Worm (Caenorhabditis elegans) whole organism, early embryonic: ENCODE data around the gene C07G1.7.
A peak's percentile ranks its signal among the peaks of the same experiment; 100 is the strongest.

Source experiments
- B0310.2 ChIP-seq: sonication (generic microtip); optimal IDR thresholded peaks from 2 replicates; lab custom pipeline; 2016; ENCODE audit warnings: mild to moderate bottlenecking, missing genetic modification characterization, missing compliant biosample characterization
- F13C5.2 ChIP-seq: sonication (generic microtip); optimal IDR thresholded peaks from 2 replicates; lab custom pipeline; 2017; ENCODE audit warnings: mild to moderate bottlenecking, missing genetic modification characterization, inconsistent platforms, missing compliant biosample characterization
- aly-1 ChIP-seq: sonication (generic microtip); optimal IDR thresholded peaks from 2 replicates; lab custom pipeline; 2016; ENCODE audit warnings: missing genetic modification characterization, missing compliant biosample characterization
- ama-1 ChIP-seq: fragments of 150-350 bp; optimal IDR thresholded peaks from 2 replicates; lab custom pipeline; 2014
- ceh-13 ChIP-seq: fragments of 200-800 bp; sonication (Bioruptor generic); optimal IDR thresholded peaks from 2 replicates; lab custom pipeline; 2018; ENCODE audit warnings: mild to moderate bottlenecking, missing genetic modification characterization, missing compliant biosample characterization
- ceh-36 ChIP-seq: sonication (generic microtip); optimal IDR thresholded peaks from 2 replicates; lab custom pipeline; 2016; ENCODE audit warnings: missing genetic modification characterization, inconsistent platforms, missing compliant biosample characterization
- ets-7 ChIP-seq: sonication (generic microtip); optimal IDR thresholded peaks from 2 replicates; lab custom pipeline; 2016; ENCODE audit warnings: missing genotype, missing genetic modification characterization, missing compliant biosample characterization
- flt-1 ChIP-seq: fragments of 200-800 bp; sonication (Bioruptor generic); IDR thresholded peaks from 2 replicates; pipeline ENCODE4 v1.3.6; 2022; ENCODE audit warnings: missing genetic modification characterization, missing compliant biosample characterization
- hmbx-1 ChIP-seq: sonication (generic microtip); optimal IDR thresholded peaks from 2 replicates; lab custom pipeline; 2016; ENCODE audit warnings: mild to moderate bottlenecking, missing genetic modification characterization, missing compliant biosample characterization
- hmg-4 ChIP-seq: fragments of 200-800 bp; sonication (Bioruptor generic); optimal IDR thresholded peaks from 2 replicates; lab custom pipeline; 2018; ENCODE audit warnings: mild to moderate bottlenecking, missing genetic modification characterization, missing compliant biosample characterization
- hnd-1 ChIP-seq: sonication (generic microtip); optimal IDR thresholded peaks from 2 replicates; lab custom pipeline; 2016; ENCODE audit warnings: missing genetic modification characterization, missing compliant biosample characterization
- pes-1 ChIP-seq: fragments of 200-800 bp; sonication (Bioruptor generic); IDR thresholded peaks from 2 replicates; pipeline ENCODE4 v1.3.6; 2022; ENCODE audit warnings: missing genetic modification reagents, missing genetic modification characterization, missing compliant biosample characterization
- scrt-1 ChIP-seq: fragments of 200-800 bp; sonication (Bioruptor generic); IDR thresholded peaks from 2 replicates; pipeline ENCODE4 v1.3.6; 2022; ENCODE audit warnings: missing genetic modification characterization, missing compliant biosample characterization
- sea-1 ChIP-seq: fragments of 200-800 bp; sonication (Bioruptor generic); conservative IDR thresholded peaks from 2 replicates; pipeline ENCODE4 v1.3.6; 2022; ENCODE audit warnings: missing genetic modification characterization, missing compliant biosample characterization
- tbx-11 ChIP-seq: fragments of 200-800 bp; sonication (Bioruptor generic); IDR thresholded peaks from 2 replicates; pipeline ENCODE4 v1.3.6; 2022; ENCODE audit warnings: missing genetic modification characterization, missing compliant biosample characterization
- tbx-37 ChIP-seq: fragments of 200-800 bp; sonication (Bioruptor generic); conservative IDR thresholded peaks from 2 replicates; pipeline ENCODE4 v1.3.6; 2022; ENCODE audit warnings: missing genetic modification reagents, missing genetic modification characterization, missing compliant biosample characterization
- tra-4 ChIP-seq: sonication (generic microtip); optimal IDR thresholded peaks from 2 replicates; lab custom pipeline; 2017; ENCODE audit warnings: missing genetic modification characterization, missing compliant biosample characterization

Gene C07G1.7

ce11 chrIV:8211747-8212146, at the start of gene C07G1.7:
Gene C07G1.7 (minus strand): TSS chrIV:8211847.
- TF ChIP-seq ets-7 (tag; lab: Kevin White, UChicago) = no peak
- TF ChIP-seq hnd-1 (tag; lab: Kevin White, UChicago) = no peak
- TF ChIP-seq ama-1 (lab: Kevin White, UChicago) = no peak
- no peak for TF ChIP-seq F13C5.2
- no peak for TF ChIP-seq ceh-36
- TF ChIP-seq tbx-11 = no peak
- TF ChIP-seq flt-1 (GFP tag; lab: Robert Waterston, UW) = no peak
- no peak for TF ChIP-seq sea-1
- no peak for TF ChIP-seq hmg-4 (GFP tag; lab: Kevin White, UChicago)
- TF ChIP-seq hmbx-1 (tag; lab: Kevin White, UChicago) = no peak
- no peak for TF ChIP-seq tra-4
- TF ChIP-seq B0310.2 (tag; lab: Kevin White, UChicago) = no peak
- no peak for TF ChIP-seq aly-1 (tag; lab: Kevin White, UChicago)
- no peak for TF ChIP-seq scrt-1
- TF ChIP-seq pes-1 = no peak
- TF ChIP-seq ceh-13 (GFP tag; lab: Kevin White, UChicago) = no peak
- no peak for TF ChIP-seq tbx-37

DNA sequence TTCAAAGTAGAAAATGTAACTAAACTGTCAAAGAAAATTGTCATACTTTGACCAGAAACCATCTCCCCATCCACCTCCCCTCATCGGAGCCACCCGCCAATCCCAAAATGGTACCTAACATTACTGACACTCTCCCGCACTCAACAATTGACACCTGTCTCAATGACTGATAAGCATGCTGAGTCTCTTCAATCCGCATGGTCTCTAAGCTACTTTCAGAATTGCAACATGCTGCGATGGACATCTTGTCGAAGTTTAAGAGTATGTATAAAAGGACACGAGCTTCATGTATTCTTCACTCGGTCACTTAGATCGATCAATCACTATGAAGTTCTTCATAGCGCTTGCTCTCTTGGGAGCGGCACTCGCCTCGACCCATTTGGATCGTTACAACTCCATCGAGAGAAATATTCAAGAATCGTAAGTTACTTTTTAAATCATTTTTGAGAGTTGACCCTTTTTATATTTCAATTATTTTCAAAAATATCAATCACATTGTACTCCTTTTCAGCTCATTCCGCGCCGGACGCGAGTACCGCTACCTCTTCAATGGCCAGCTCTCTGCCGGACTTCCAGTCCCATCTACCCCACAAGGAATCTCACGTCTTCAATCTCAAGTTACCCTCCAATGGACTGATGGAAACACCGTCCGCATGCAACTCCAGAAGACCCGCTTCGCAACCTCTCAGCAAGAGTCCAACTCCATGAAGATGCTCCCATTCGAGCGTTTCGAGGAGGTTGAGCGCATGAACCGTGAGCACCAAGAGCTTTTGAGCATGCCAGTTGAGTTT, 49.4 kb upstream of the C07G1.7 start, which contains the start of gene vit-6:
TSS of gene vit-6 (plus strand) at position 310 of the 791 bp plus-strand sequence.
- TF ChIP-seq sea-1 (no peak), hnd-1 (tag; lab: Kevin White, UChicago) (no peak), ets-7 (tag; lab: Kevin White, UChicago) (no peak), pes-1 (no peak), tbx-11 (no peak), hmbx-1 (tag; lab: Kevin White, UChicago) (no peak), ceh-36 (no peak)

- TF ChIP-seq tra-4 (no peak), scrt-1 (no peak), tbx-11 (no peak), hmg-4 (GFP tag; lab: Kevin White, UChicago) (no peak), sea-1 (no peak), ceh-13 (GFP tag; lab: Kevin White, UChicago) (no peak), aly-1 (tag; lab: Kevin White, UChicago) (no peak)
These were observed 48.3 kb upstream of the C07G1.7 start, which contains the start of gene K07H8.7 for ce11 chrIV:8259904-8260303. Gene K07H8.7 (minus strand): TSS chrIV:8260004.

ce11 chrIV:8255221-8255620, 43.6 kb upstream of the C07G1.7 start:
- TF ChIP-seq tra-4 (no peak), tbx-37 (no peak), hmbx-1 (tag; lab: Kevin White, UChicago) (no peak), F13C5.2 (no peak), hmg-4 (GFP tag; lab: Kevin White, UChicago) (no peak), ceh-13 (GFP tag; lab: Kevin White, UChicago) (no peak), ets-7 (tag; lab: Kevin White, UChicago) (no peak), ceh-36 (no peak), flt-1 (GFP tag; lab: Robert Waterston, UW) (no peak), ama-1 (lab: Kevin White, UChicago) (no peak), hnd-1 (tag; lab: Kevin White, UChicago) (no peak), sea-1 (no peak), B0310.2 (tag; lab: Kevin White, UChicago) (no peak), aly-1 (tag; lab: Kevin White, UChicago) (no peak), scrt-1 (no peak), pes-1 (no peak), tbx-11 (no peak)

ce11 chrIV:8254193-8254592, 42.5 kb upstream of the C07G1.7 start:
- no peak for TF ChIP-seq ceh-13 (GFP tag; lab: Kevin White, UChicago)
- no peak for TF ChIP-seq F13C5.2
- no peak for TF ChIP-seq flt-1 (GFP tag; lab: Robert Waterston, UW)
- no peak for TF ChIP-seq ceh-36
- no peak for TF ChIP-seq aly-1 (tag; lab: Kevin White, UChicago)
- TF ChIP-seq scrt-1 = no peak
- TF ChIP-seq ets-7 (tag; lab: Kevin White, UChicago) = no peak
- no peak for TF ChIP-seq B0310.2 (tag; lab: Kevin White, UChicago)

DNA sequence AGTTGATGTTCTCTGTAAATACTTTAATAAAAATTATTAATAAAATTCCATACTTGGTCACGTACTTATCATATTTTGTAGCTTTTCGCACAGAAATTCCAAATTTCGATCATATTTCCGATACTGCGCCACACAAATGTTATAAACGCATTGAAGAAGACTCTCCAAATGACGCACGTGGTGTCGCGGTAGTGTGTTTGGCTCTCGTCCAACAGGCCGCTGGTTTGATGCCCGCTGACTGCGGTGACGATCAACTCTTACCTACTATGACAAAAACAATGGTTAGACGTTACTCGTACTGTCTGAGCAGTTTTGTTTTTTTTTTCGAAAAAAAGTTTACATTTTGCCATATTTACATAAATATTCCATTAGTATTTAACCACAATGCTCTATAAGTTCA, 41.2 kb upstream of the C07G1.7 start:
- TF ChIP-seq hmbx-1 (tag; lab: Kevin White, UChicago) (peak; percentile 92), ama-1 (lab: Kevin White, UChicago) (no peak), tbx-11 (peak; percentile 96), sea-1 (peak; percentile 95), ceh-13 (GFP tag; lab: Kevin White, UChicago) (peak; percentile 97), hnd-1 (tag; lab: Kevin White, UChicago) (peak; percentile 93), aly-1 (tag; lab: Kevin White, UChicago) (peak; percentile 91), tbx-37 (peak; percentile 95), hmg-4 (GFP tag; lab: Kevin White, UChicago) (no peak), ets-7 (tag; lab: Kevin White, UChicago) (peak; percentile 81), tra-4 (peak; percentile 91), F13C5.2 (peak; percentile 98), ceh-36 (peak; percentile 97), scrt-1 (peak; percentile 96; the same call in 1 of the 2 replicates), pes-1 (peak; percentile 97), B0310.2 (tag; lab: Kevin White, UChicago) (peak; percentile 97), flt-1 (GFP tag; lab: Robert Waterston, UW) (peak; percentile 99)

DNA sequence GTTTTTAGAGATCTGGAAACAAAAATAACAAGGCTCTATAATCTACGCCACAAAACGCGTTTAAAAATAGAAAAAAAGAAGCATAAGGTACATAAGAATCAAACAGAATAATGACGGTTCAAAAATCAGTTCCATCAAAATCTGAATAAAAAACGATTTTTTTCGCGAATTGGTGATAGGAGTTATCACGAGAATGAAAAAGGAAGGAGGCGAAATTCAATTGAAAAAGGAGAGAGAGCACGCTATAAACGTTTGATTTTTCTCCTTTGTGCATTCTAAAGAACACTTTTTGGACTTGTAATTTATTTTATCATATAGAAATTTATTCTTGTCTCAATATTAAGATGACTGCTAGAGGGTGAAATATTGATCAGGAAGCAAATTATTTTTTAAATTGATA, 39.7 kb upstream of the C07G1.7 start:
- TF ChIP-seq ceh-36 (no peak), F13C5.2 (no peak), scrt-1 (no peak), hmbx-1 (tag; lab: Kevin White, UChicago) (no peak), pes-1 (no peak), tra-4 (no peak), hnd-1 (tag; lab: Kevin White, UChicago) (no peak)

ce11 chrIV:8247341-8247740, 35.7 kb upstream of the C07G1.7 start:
- no peak for TF ChIP-seq hmbx-1 (tag; lab: Kevin White, UChicago)
- no peak for TF ChIP-seq tbx-11
